Worm (Caenorhabditis elegans) whole organism, young adult: ENCODE measurements around the gene gcy-13.

Source experiments
- B0261.1 ChIP-seq: sonication (generic microtip); optimal IDR thresholded peaks from 2 replicates; lab custom pipeline; 2016; ENCODE audit warnings: mild to moderate bottlenecking, missing genetic modification characterization, moderate library complexity, missing compliant biosample characterization
- D2030.7 ChIP-seq: fragments of 200-800 bp; sonication (Bioruptor generic); IDR thresholded peaks from 2 replicates; pipeline ENCODE4 v1.3.6; 2022; ENCODE audit warnings: missing genetic modification reagents, missing genetic modification characterization, missing compliant biosample characterization
- F10E7.11 ChIP-seq: sonication (generic microtip); optimal IDR thresholded peaks from 2 replicates; lab custom pipeline; 2017; ENCODE audit warnings: mild to moderate bottlenecking, missing genetic modification characterization, moderate library complexity, missing compliant biosample characterization
- F22D6.2 ChIP-seq: sonication (generic microtip); optimal IDR thresholded peaks from 2 replicates; lab custom pipeline; 2016; ENCODE audit warnings: mild to moderate bottlenecking, missing genetic modification characterization, missing compliant biosample characterization
- F23B12.7 ChIP-seq: sonication (generic microtip); optimal IDR thresholded peaks from 2 replicates; lab custom pipeline; 2017; ENCODE audit warnings: missing genetic modification characterization, mild to moderate bottlenecking, missing compliant biosample characterization, antibody characterized with exemption, moderate library complexity; ENCODE audit not compliant: insufficient read depth
- F37B4.10 ChIP-seq: fragments of 200-800 bp; sonication (Bioruptor generic); IDR thresholded peaks from 2 replicates; pipeline ENCODE4 v1.3.6; 2022; ENCODE audit warnings: missing genetic modification characterization, missing compliant biosample characterization
- K12H6.12 ChIP-seq: fragments of 200-800 bp; sonication (Bioruptor generic); optimal IDR thresholded peaks from 2 replicates; lab custom pipeline; 2018; ENCODE audit warnings: mild to moderate bottlenecking, missing genetic modification characterization, missing compliant biosample characterization
- T26A5.8 ChIP-seq: sonication (generic microtip); optimal IDR thresholded peaks from 2 replicates; lab custom pipeline; 2016; ENCODE audit warnings: missing genetic modification characterization, missing compliant biosample characterization
- Y79H2A.3 ChIP-seq: fragments of 200-800 bp; sonication (Bioruptor generic); conservative IDR thresholded peaks from 2 replicates; pipeline ENCODE4 v1.3.6; 2022; ENCODE audit warnings: missing genetic modification reagents, missing genetic modification characterization, missing compliant biosample characterization
- Y95B8A.8 ChIP-seq: fragments of 200-800 bp; sonication (Bioruptor generic); IDR thresholded peaks from 2 replicates; pipeline ENCODE4 v1.3.6; 2022; ENCODE audit warnings: missing genetic modification reagents, missing genetic modification characterization, missing compliant biosample characterization
- aptf-2 ChIP-seq: fragments of 200-800 bp; sonication (Bioruptor generic); conservative IDR thresholded peaks from 2 replicates; pipeline ENCODE4 v1.3.6; 2022; ENCODE audit warnings: missing genetic modification reagents, missing genetic modification characterization, missing compliant biosample characterization
- atf-7 ChIP-seq: sonication (generic microtip); optimal IDR thresholded peaks from 2 replicates; lab custom pipeline; 2017; ENCODE audit warnings: mild to moderate bottlenecking, missing genetic modification characterization, missing compliant biosample characterization
- athp-1 ChIP-seq: sonication (generic microtip); optimal IDR thresholded peaks from 2 replicates; lab custom pipeline; 2017; ENCODE audit warnings: mild to moderate bottlenecking, missing genetic modification characterization, missing compliant biosample characterization
- attf-3 ChIP-seq: fragments of 200-800 bp; sonication (Bioruptor generic); conservative IDR thresholded peaks from 2 replicates; pipeline ENCODE4 v1.3.6; 2022; ENCODE audit warnings: missing genetic modification reagents, missing genetic modification characterization, missing compliant biosample characterization
- attf-6 ChIP-seq: fragments of 200-800 bp; sonication (Bioruptor generic); IDR thresholded peaks from 2 replicates; pipeline ENCODE4 v1.3.6; 2022; ENCODE audit warnings: missing genetic modification reagents, missing genetic modification characterization, missing compliant biosample characterization
- bed-1 ChIP-seq: fragments of 200-800 bp; sonication (Bioruptor generic); IDR thresholded peaks from 2 replicates; pipeline ENCODE4 v1.3.6; 2022; ENCODE audit warnings: missing genetic modification reagents, missing genetic modification characterization, missing compliant biosample characterization
- ceh-100 ChIP-seq: fragments of 200-800 bp; sonication (Bioruptor generic); IDR thresholded peaks from 2 replicates; pipeline ENCODE4 v1.3.6; 2022; ENCODE audit warnings: missing genetic modification reagents, missing genetic modification characterization, missing compliant biosample characterization
- ceh-27 ChIP-seq: fragments of 200-800 bp; sonication (Bioruptor generic); optimal IDR thresholded peaks from 2 replicates; lab custom pipeline; 2018; ENCODE audit warnings: mild to moderate bottlenecking, missing genetic modification characterization, moderate library complexity, missing compliant biosample characterization
- chd-7 ChIP-seq: sonication (generic microtip); optimal IDR thresholded peaks from 2 replicates; lab custom pipeline; 2016; ENCODE audit warnings: mild to moderate bottlenecking, missing genetic modification characterization, moderate library complexity, missing compliant biosample characterization
- egl-44 ChIP-seq: fragments of 200-800 bp; sonication (Bioruptor generic); IDR thresholded peaks from 2 replicates; pipeline ENCODE4 v1.3.6; 2022; ENCODE audit warnings: missing genetic modification reagents, missing genetic modification characterization, missing compliant biosample characterization
- ets-4 ChIP-seq: fragments of 200-800 bp; sonication (Bioruptor generic); optimal IDR thresholded peaks from 2 replicates; lab custom pipeline; 2018; ENCODE audit warnings: mild to moderate bottlenecking, missing genetic modification characterization, missing compliant biosample characterization
- him-1 ChIP-seq: sonication (generic microtip); optimal IDR thresholded peaks from 2 replicates; lab custom pipeline; 2016; ENCODE audit warnings: missing genotype, missing genetic modification reagents, missing genetic modification characterization, missing compliant biosample characterization
- hrde-1 ChIP-seq: sonication (generic microtip); optimal IDR thresholded peaks from 2 replicates; lab custom pipeline; 2016; ENCODE audit warnings: missing genetic modification characterization, mild to moderate bottlenecking, missing compliant biosample characterization, moderate library complexity, missing genotype, missing genetic modification reagents, borderline replicate concordance
- lag-1 ChIP-seq: fragments of 200-800 bp; sonication (Bioruptor generic); IDR thresholded peaks from 2 replicates; pipeline ENCODE4 v1.3.6; 2022; ENCODE audit warnings: missing genetic modification reagents, missing genetic modification characterization, missing compliant biosample characterization
- let-607 ChIP-seq, 2 experiments: fragments of 200-800 bp in 1 of 2; sonication (Bioruptor generic) in 1 of 2; sonication (generic microtip) in 1 of 2; optimal IDR thresholded peaks; 2 replicates each; lab custom pipeline; 2016 to 2018; ENCODE audit warnings: mild to moderate bottlenecking in 2 of 2, missing compliant biosample characterization in 2 of 2, missing genetic modification characterization in 2 of 2, moderate library complexity in 2 of 2, missing genotype in 1 of 2
- lin-35 ChIP-seq, 3 experiments: fragments of 150-350 bp in 2 of 3; sonication (generic microtip) in 1 of 3; optimal IDR thresholded peaks; 2 replicates each; lab custom pipeline; 2014 to 2018; ENCODE audit warnings: missing biosample characterization in 3 of 3, missing genetic modification characterization in 3 of 3, missing genetic modification reagents in 3 of 3
- lin-54 ChIP-seq: fragments of 200-800 bp; sonication (Bioruptor generic); optimal IDR thresholded peaks from 2 replicates; lab custom pipeline; 2018; ENCODE audit warnings: mild to moderate bottlenecking, missing genetic modification characterization, missing compliant biosample characterization
- lsl-1 ChIP-seq: fragments of 200-800 bp; sonication (Bioruptor generic); optimal IDR thresholded peaks from 2 replicates; lab custom pipeline; 2018; ENCODE audit warnings: mild to moderate bottlenecking, missing genetic modification characterization, moderate library complexity, missing compliant biosample characterization
- madf-3 ChIP-seq: fragments of 200-800 bp; sonication (Bioruptor generic); IDR thresholded peaks from 2 replicates; pipeline ENCODE4 v1.3.6; 2022; ENCODE audit warnings: missing genetic modification reagents, missing genetic modification characterization, missing compliant biosample characterization
- madf-8 ChIP-seq: fragments of 200-800 bp; sonication (Bioruptor generic); conservative IDR thresholded peaks from 2 replicates; pipeline ENCODE4 v1.3.6; 2022; ENCODE audit warnings: missing genetic modification reagents, missing genetic modification characterization, missing compliant biosample characterization
- mcd-1 ChIP-seq: fragments of 200-800 bp; sonication (Bioruptor generic); IDR thresholded peaks from 2 replicates; pipeline ENCODE4 v1.3.6; 2022; ENCODE audit warnings: missing genetic modification reagents, missing genetic modification characterization, missing compliant biosample characterization
- mxl-1 ChIP-seq: sonication (generic microtip); optimal IDR thresholded peaks from 2 replicates; lab custom pipeline; 2016; ENCODE audit warnings: missing genetic modification characterization, missing compliant biosample characterization
- nhr-90 ChIP-seq: sonication (generic microtip); optimal IDR thresholded peaks from 2 replicates; lab custom pipeline; 2016; ENCODE audit warnings: missing genotype, mild to moderate bottlenecking, missing genetic modification characterization, missing compliant biosample characterization
- pbrm-1 ChIP-seq: fragments of 200-800 bp; sonication (Bioruptor generic); IDR thresholded peaks from 2 replicates; pipeline ENCODE4 v1.3.6; 2022; ENCODE audit warnings: missing genetic modification reagents, missing genetic modification characterization, missing compliant biosample characterization
- rec-8 ChIP-seq, 2 experiments: sonication (generic microtip); optimal IDR thresholded peaks; 2 replicates each; lab custom pipeline; 2016; ENCODE audit warnings: mild to moderate bottlenecking in 2 of 2, missing genetic modification characterization in 2 of 2, missing genetic modification reagents in 2 of 2, missing genotype in 2 of 2, missing biosample characterization in 1 of 2, missing compliant biosample characterization in 1 of 2, moderate library complexity in 1 of 2
- snpc-3.4 ChIP-seq: sonication (generic microtip); optimal IDR thresholded peaks from 2 replicates; lab custom pipeline; 2017; ENCODE audit warnings: missing genetic modification characterization, mild to moderate bottlenecking, missing compliant biosample characterization, antibody characterized with exemption, moderate library complexity, missing genotype, missing genetic modification reagents
- snpc-4 ChIP-seq, 5 experiments: fragments of 150-350 bp in 1 of 5; sonication (generic microtip) in 4 of 5; optimal IDR thresholded peaks; 2 replicates each; lab custom pipeline; 2014 to 2018; ENCODE audit warnings: missing genetic modification characterization in 5 of 5, missing biosample characterization in 3 of 5, antibody characterized with exemption in 2 of 5, mild to moderate bottlenecking in 2 of 5, missing compliant biosample characterization in 2 of 5, missing genotype in 2 of 5, moderate library complexity in 2 of 5, missing genetic modification reagents in 1 of 5
- sptf-2 ChIP-seq: fragments of 200-800 bp; sonication (Bioruptor generic); optimal IDR thresholded peaks from 2 replicates; lab custom pipeline; 2018; ENCODE audit warnings: mild to moderate bottlenecking, missing genetic modification characterization, missing compliant biosample characterization
- tbp1 ChIP-seq: fragments of 200-800 bp; sonication (Bioruptor generic); optimal IDR thresholded peaks from 2 replicates; lab custom pipeline; 2018; ENCODE audit warnings: mild to moderate bottlenecking, missing genetic modification characterization, missing compliant biosample characterization
- unc-130 ChIP-seq: sonication (generic microtip); optimal IDR thresholded peaks from 2 replicates; lab custom pipeline; 2016; ENCODE audit warnings: missing genetic modification reagents, missing genetic modification characterization, missing compliant biosample characterization
- ztf-18 ChIP-seq: sonication (generic microtip); optimal IDR thresholded peaks from 2 replicates; lab custom pipeline; 2016; ENCODE audit warnings: missing genotype, mild to moderate bottlenecking, missing genetic modification characterization, missing compliant biosample characterization
- ztf-25 ChIP-seq: fragments of 200-800 bp; sonication (Bioruptor generic); IDR thresholded peaks from 2 replicates; pipeline ENCODE4 v1.3.6; 2022; ENCODE audit warnings: missing genetic modification reagents, missing genetic modification characterization, missing compliant biosample characterization
- ztf-26 ChIP-seq: sonication (generic microtip); optimal IDR thresholded peaks from 2 replicates; lab custom pipeline; 2017; ENCODE audit warnings: missing genetic modification characterization, missing compliant biosample characterization
- ztf-28 ChIP-seq: fragments of 200-800 bp; sonication (Bioruptor generic); IDR thresholded peaks from 2 replicates; pipeline ENCODE4 v1.3.6; 2022; ENCODE audit warnings: missing genetic modification reagents, missing genetic modification characterization, missing compliant biosample characterization

gcy-13 gene

ce11 chrV:12331820-12332219 is 37.5 kb downstream of the gcy-13 start (continued):
- TF ChIP-seq him-1 (tag; lab: Kevin White, UChicago) = peak; percentile 81
- TF ChIP-seq ceh-27 (GFP tag; lab: Kevin White, UChicago) = peak; percentile 21
- peak; percentile 50; the same call in 1 of the 2 replicates for TF ChIP-seq pbrm-1 (GFP tag; lab: Robert Waterston, UW)
- TF ChIP-seq egl-44 (GFP tag; lab: Robert Waterston, UW) = no peak
- peak; percentile 51; the same call in 1 of the 2 replicates for TF ChIP-seq D2030.7
- TF ChIP-seq nhr-90 (tag; lab: Kevin White, UChicago) = no peak
- no peak for TF ChIP-seq lag-1 (GFP tag; lab: Robert Waterston, UW)
- TF ChIP-seq F23B12.7 = peak; percentile 36
- peak in 1 of 2 experiments; percentile 29 for TF ChIP-seq rec-8 (tag; optimal IDR thresholded peaks at IDR 0.05; lab: Kevin White, UChicago)
- no peak for TF ChIP-seq ets-4 (GFP tag; lab: Kevin White, UChicago)
- TF ChIP-seq ztf-25 (GFP tag; lab: Robert Waterston, UW) = no peak
- TF ChIP-seq ztf-18 = peak; percentile 76
- TF ChIP-seq unc-130 (GFP tag; lab: Kevin White, UChicago) = no peak
- TF ChIP-seq B0261.1 (tag; lab: Kevin White, UChicago) = peak; percentile 76
- TF ChIP-seq sptf-2 = no peak
- no peak for TF ChIP-seq Y79H2A.3 (GFP tag; lab: Robert Waterston, UW)
- no peak for TF ChIP-seq F22D6.2 (tag; lab: Kevin White, UChicago)
- TF ChIP-seq snpc-3.4 (tag; lab: Kevin White, UChicago) = peak; percentile 23
- TF ChIP-seq aptf-2 (GFP tag; lab: Robert Waterston, UW) = no peak
- no peak for TF ChIP-seq ceh-100 (GFP tag; lab: Robert Waterston, UW)
- peak; percentile 70; the same call in 1 of the 2 replicates for TF ChIP-seq madf-3 (GFP tag; lab: Robert Waterston, UW)
- TF ChIP-seq attf-6 (GFP tag; lab: Robert Waterston, UW) = no peak
- TF ChIP-seq let-607 (tag; optimal IDR thresholded peaks at IDR 0.05; lab: Kevin White, UChicago) = no peak
- TF ChIP-seq snpc-4 (GFP tag; optimal IDR thresholded peaks at IDR 0.05; lab: Kevin White, UChicago) = peak; percentile 24
- peak in 1 of 4 experiments; percentile 4 for TF ChIP-seq snpc-4 (tag; optimal IDR thresholded peaks at IDR 0.05; lab: Kevin White, UChicago)
- peak; percentile 17 for TF ChIP-seq lsl-1 (GFP tag; lab: Kevin White, UChicago)
- no peak for TF ChIP-seq T26A5.8 (tag; lab: Kevin White, UChicago)
- peak; percentile 17 for TF ChIP-seq hrde-1 (tag; lab: Kevin White, UChicago)
- peak; percentile 49 for TF ChIP-seq ztf-26 (tag; lab: Kevin White, UChicago)
- no peak for TF ChIP-seq F10E7.11
- TF ChIP-seq chd-7 (tag; lab: Kevin White, UChicago) = no peak
- no peak for TF ChIP-seq atf-7 (tag; lab: Kevin White, UChicago)
- TF ChIP-seq Y95B8A.8 (GFP tag; lab: Robert Waterston, UW) = no peak
- TF ChIP-seq madf-8 (GFP tag; lab: Robert Waterston, UW) = no peak
- peak; percentile 43; the same call in 1 of the 2 replicates for TF ChIP-seq mcd-1 (GFP tag; lab: Robert Waterston, UW)
- peak; percentile 18 for TF ChIP-seq mxl-1
- no peak for TF ChIP-seq bed-1 (GFP tag; lab: Robert Waterston, UW)
- TF ChIP-seq attf-3 (GFP tag; lab: Robert Waterston, UW) = peak; percentile 54
- TF ChIP-seq lin-35 (GFP tag; optimal IDR thresholded peaks at IDR 0.05; lab: Kevin White, UChicago) = peak in 1 of 3 experiments; percentile 16
- no peak for TF ChIP-seq lin-54 (GFP tag; lab: Kevin White, UChicago)
- no peak for TF ChIP-seq F37B4.10 (GFP tag; lab: Robert Waterston, UW)
- TF ChIP-seq athp-1 = no peak
- peak; percentile 93 for TF ChIP-seq tbp1 (GFP tag; lab: Kevin White, UChicago)
- TF ChIP-seq ztf-28 (GFP tag; lab: Robert Waterston, UW) = 0 out of 2 replicates have a peak, but pooled peaks have one; percentile 65
- peak; percentile 2 for TF ChIP-seq K12H6.12
